Worm (Caenorhabditis elegans): ENCODE measurements around the gene Y77E11A.7.
A peak's percentile ranks its signal among the peaks of the same experiment; 100 is the strongest.

Gene Y77E11A.7

ce11 chrIV:1407049-1407448 lies 12.6 kb downstream of the Y77E11A.7 start:
- TF ChIP-seq ceh-6 (GFP tag; optimal IDR thresholded peaks at IDR 0.05), result no peak
- no peak for TF ChIP-seq lim-6 (tag; optimal IDR thresholded peaks at IDR 0.05)
- TF ChIP-seq K02D7.2 (tag; optimal IDR thresholded peaks at IDR 0.05), result no peak
- TF ChIP-seq K09A11.1 (tag; optimal IDR thresholded peaks at IDR 0.05; ENCODE audit: insufficient read depth), result no peak
- TF ChIP-seq zip-5 (tag; optimal IDR thresholded peaks at IDR 0.05), result no peak
- no peak for TF ChIP-seq hlh-6 (tag; optimal IDR thresholded peaks at IDR 0.05)
- TF ChIP-seq nhr-232 (tag; optimal IDR thresholded peaks at IDR 0.05), result no peak
- TF ChIP-seq Y22D7AL.16 (tag; optimal IDR thresholded peaks at IDR 0.05), result no peak
- no peak for TF ChIP-seq ets-4 (tag; optimal IDR thresholded peaks at IDR 0.05)
- no peak for TF ChIP-seq ceh-45 (GFP tag; IDR thresholded peaks at IDR 0.05)
- TF ChIP-seq ceh-9 (tag; optimal IDR thresholded peaks at IDR 0.05), result no peak

DNA sequence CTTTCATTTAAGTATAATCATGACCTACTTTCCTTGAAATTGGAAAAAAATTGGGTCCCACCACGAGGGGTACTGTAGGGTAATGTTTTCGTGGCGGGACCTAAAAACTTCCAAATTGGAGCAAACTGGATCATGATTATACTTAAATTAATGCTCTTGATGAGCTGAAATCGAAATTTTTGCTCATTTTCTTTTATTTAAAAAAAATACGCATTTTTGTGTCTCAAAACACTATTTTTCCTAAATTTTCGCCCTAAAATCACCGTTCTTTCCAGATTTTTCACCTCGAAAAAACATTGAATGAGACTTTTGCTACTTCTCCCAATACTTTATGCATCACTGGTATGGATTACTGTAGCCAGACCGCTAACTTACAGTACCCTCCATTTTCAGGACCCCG lies 13.4 kb downstream of the Y77E11A.7 start, which contains the start of gene spp-31:
spp-31 (plus strand) TSS at position 301 of the 400 bp plus-strand sequence.
- no peak for TF ChIP-seq pat-9 (tag; optimal IDR thresholded peaks at IDR 0.05)
- no peak for TF ChIP-seq dve-1 (tag; optimal IDR thresholded peaks at IDR 0.05)
- no peak for TF ChIP-seq unc-3 (GFP tag; conservative IDR thresholded peaks at IDR 0.05)
- TF ChIP-seq unc-3 (tag; optimal IDR thresholded peaks at IDR 0.05), result no peak
- TF ChIP-seq che-1 (tag; optimal IDR thresholded peaks at IDR 0.05), result no peak
- no peak for TF ChIP-seq Y22D7AL.16 (tag; optimal IDR thresholded peaks at IDR 0.05)
- no peak for TF ChIP-seq ceh-31 (tag; optimal IDR thresholded peaks at IDR 0.05)
- TF ChIP-seq ahr-1 (tag; optimal IDR thresholded peaks at IDR 0.05), result no peak
- no peak for TF ChIP-seq tbx-7 (tag; optimal IDR thresholded peaks at IDR 0.05)
- no peak for TF ChIP-seq K09A11.1 (tag; optimal IDR thresholded peaks at IDR 0.05; ENCODE audit: insufficient read depth)
- no peak for TF ChIP-seq fax-1 (tag; optimal IDR thresholded peaks at IDR 0.05)
- no peak for TF ChIP-seq nhr-232 (tag; optimal IDR thresholded peaks at IDR 0.05)
- no peak for TF ChIP-seq ceh-48 (tag; optimal IDR thresholded peaks at IDR 0.05)
- TF ChIP-seq pqm-1 (tag; optimal IDR thresholded peaks at IDR 0.05), result no peak
- no peak for TF ChIP-seq fkh-6 (tag; optimal IDR thresholded peaks at IDR 0.05)
- no peak for TF ChIP-seq ets-4 (tag; optimal IDR thresholded peaks at IDR 0.05)
- TF ChIP-seq nhr-11 (tag; optimal IDR thresholded peaks at IDR 0.05), result no peak
- no peak for TF ChIP-seq tbx-2 (tag; optimal IDR thresholded peaks at IDR 0.05)
- no peak for TF ChIP-seq syd-9 (tag; optimal IDR thresholded peaks at IDR 0.05)

ce11 chrIV:1405780-1406179 lies 13.9 kb downstream of the Y77E11A.7 start:
- TF ChIP-seq fax-1 (tag; optimal IDR thresholded peaks at IDR 0.05), result no peak
- TF ChIP-seq pha-4 (tag; optimal IDR thresholded peaks at IDR 0.05), result no peak
- TF ChIP-seq elt-2 (tag; optimal IDR thresholded peaks at IDR 0.05), result peak; percentile 69

DNA sequence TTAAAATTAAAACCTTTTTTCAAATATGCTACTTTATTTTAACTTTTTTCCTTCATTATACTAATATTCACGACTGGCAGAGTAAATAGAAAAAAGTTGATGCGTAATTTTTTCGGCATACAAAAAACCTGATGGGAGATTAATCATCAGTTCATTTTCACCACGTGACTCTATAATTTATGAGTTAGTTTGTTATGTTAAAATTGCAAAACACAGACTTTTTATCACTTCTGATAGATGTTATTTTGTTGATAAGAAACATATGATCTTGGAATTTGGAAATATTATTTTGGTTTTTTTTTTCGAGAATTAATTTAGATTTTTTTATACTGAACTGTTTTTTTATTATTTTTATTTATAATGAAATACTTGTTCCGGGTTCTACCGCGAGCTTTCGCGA lies 15.7 kb downstream of the Y77E11A.7 start:
- TF ChIP-seq lin-11 (tag; optimal IDR thresholded peaks at IDR 0.05), result no peak
- TF ChIP-seq pax-1 (tag; optimal IDR thresholded peaks at IDR 0.05), result no peak
- no peak for TF ChIP-seq rnt-1 (tag; optimal IDR thresholded peaks at IDR 0.05)
- no peak for TF ChIP-seq T23F11.4 (GFP tag; optimal IDR thresholded peaks at IDR 0.05)
- no peak for TF ChIP-seq ceh-9 (tag; optimal IDR thresholded peaks at IDR 0.05)
- no peak for TF ChIP-seq dmd-4 (tag; optimal IDR thresholded peaks at IDR 0.05; ENCODE audit: borderline replicate concordance)
- TF ChIP-seq C38D4.7 (GFP tag; optimal IDR thresholded peaks at IDR 0.05), result no peak
- TF ChIP-seq che-1 (tag; optimal IDR thresholded peaks at IDR 0.05), result no peak
- TF ChIP-seq madf-2 (tag; optimal IDR thresholded peaks at IDR 0.05), result no peak
- no peak for TF ChIP-seq ceh-18 (tag; optimal IDR thresholded peaks at IDR 0.05)
- no peak for TF ChIP-seq pqm-1 (tag; optimal IDR thresholded peaks at IDR 0.05)
- TF ChIP-seq hlh-30 (tag; optimal IDR thresholded peaks at IDR 0.05; ENCODE audit: insufficient read depth), result no peak
- TF ChIP-seq mec-3 (tag; optimal IDR thresholded peaks at IDR 0.05; ENCODE audit: borderline replicate concordance), result no peak
- TF ChIP-seq pat-9 (tag; optimal IDR thresholded peaks at IDR 0.05), result no peak
- TF ChIP-seq unc-42 (tag; optimal IDR thresholded peaks at IDR 0.05), result no peak
- no peak for TF ChIP-seq odd-2 (tag; optimal IDR thresholded peaks at IDR 0.05)
- TF ChIP-seq hlh-13 (GFP tag; optimal IDR thresholded peaks at IDR 0.05), result no peak
- no peak for TF ChIP-seq ttx-3 (tag; optimal IDR thresholded peaks at IDR 0.05)
- TF ChIP-seq K02D7.2 (tag; optimal IDR thresholded peaks at IDR 0.05), result no peak

All from whole organism, late embryonic.